Worm (Caenorhabditis elegans) whole organism, young adult: Measurements from ENCODE around the gene rtfo-1.

Experiments used
- C06A6.2 ChIP-seq: fragments of 200-800 bp; sonication (Bioruptor generic); conservative IDR thresholded peaks from 2 replicates; pipeline ENCODE4 v1.3.6; 2022; ENCODE audit warnings: missing genetic modification characterization, missing compliant biosample characterization
- D2030.7 ChIP-seq: fragments of 200-800 bp; sonication (Bioruptor generic); IDR thresholded peaks from 2 replicates; pipeline ENCODE4 v1.3.6; 2022; ENCODE audit warnings: missing genetic modification reagents, missing genetic modification characterization, missing compliant biosample characterization
- F23B12.7 ChIP-seq: sonication (generic microtip); optimal IDR thresholded peaks from 2 replicates; lab custom pipeline; 2017; ENCODE audit warnings: missing genetic modification characterization, mild to moderate bottlenecking, missing compliant biosample characterization, antibody characterized with exemption, moderate library complexity; ENCODE audit not compliant: insufficient read depth
- F33H1.4 ChIP-seq: fragments of 200-800 bp; sonication (Bioruptor generic); IDR thresholded peaks from 2 replicates; pipeline ENCODE4 v1.3.6; 2022; ENCODE audit warnings: missing genetic modification reagents, missing genetic modification characterization, missing compliant biosample characterization
- F49E8.2 ChIP-seq: sonication (generic microtip); optimal IDR thresholded peaks from 3 replicates; lab custom pipeline; 2017; ENCODE audit warnings: missing genetic modification characterization, mild to moderate bottlenecking, missing compliant biosample characterization, antibody characterized with exemption, moderate library complexity; ENCODE audit not compliant: insufficient read depth
- Y53F4B.3 ChIP-seq: fragments of 200-800 bp; sonication (Bioruptor generic); IDR thresholded peaks from 2 replicates; pipeline ENCODE4 v1.3.6; 2022; ENCODE audit warnings: missing genetic modification reagents, missing genetic modification characterization, missing compliant biosample characterization
- Y79H2A.3 ChIP-seq: fragments of 200-800 bp; sonication (Bioruptor generic); conservative IDR thresholded peaks from 2 replicates; pipeline ENCODE4 v1.3.6; 2022; ENCODE audit warnings: missing genetic modification reagents, missing genetic modification characterization, missing compliant biosample characterization
- ZK185.1 ChIP-seq: sonication (generic microtip); optimal IDR thresholded peaks from 2 replicates; lab custom pipeline; 2016; ENCODE audit warnings: mild to moderate bottlenecking, missing genetic modification characterization, missing compliant biosample characterization; ENCODE audit not compliant: poor library complexity, severe bottlenecking
- athp-1 ChIP-seq: sonication (generic microtip); optimal IDR thresholded peaks from 2 replicates; lab custom pipeline; 2017; ENCODE audit warnings: mild to moderate bottlenecking, missing genetic modification characterization, missing compliant biosample characterization
- attf-3 ChIP-seq: fragments of 200-800 bp; sonication (Bioruptor generic); conservative IDR thresholded peaks from 2 replicates; pipeline ENCODE4 v1.3.6; 2022; ENCODE audit warnings: missing genetic modification reagents, missing genetic modification characterization, missing compliant biosample characterization
- attf-5 ChIP-seq: fragments of 200-800 bp; sonication (Bioruptor generic); optimal IDR thresholded peaks from 2 replicates; lab custom pipeline; 2018; ENCODE audit warnings: mild to moderate bottlenecking, missing genetic modification characterization, missing compliant biosample characterization
- attf-6 ChIP-seq: fragments of 200-800 bp; sonication (Bioruptor generic); IDR thresholded peaks from 2 replicates; pipeline ENCODE4 v1.3.6; 2022; ENCODE audit warnings: missing genetic modification reagents, missing genetic modification characterization, missing compliant biosample characterization
- bed-2 ChIP-seq: fragments of 200-800 bp; sonication (Bioruptor generic); IDR thresholded peaks from 2 replicates; pipeline ENCODE4 v1.3.6; 2022; ENCODE audit warnings: missing genetic modification reagents, missing genetic modification characterization, missing compliant biosample characterization
- cebp-1 ChIP-seq, 2 experiments: fragments of 200-800 bp in 1 of 2; sonication (Bioruptor generic) in 1 of 2; sonication (generic microtip) in 1 of 2; IDR thresholded peaks in 1 of 2; optimal IDR thresholded peaks in 1 of 2; 2 replicates each; pipeline versions ENCODE4 v1.3.6 to Lab custom; 2017 to 2022; ENCODE audit warnings: missing compliant biosample characterization in 2 of 2, missing genetic modification characterization in 2 of 2, mild to moderate bottlenecking in 1 of 2, missing genetic modification reagents in 1 of 2, moderate library complexity in 1 of 2
- ceh-100 ChIP-seq: fragments of 200-800 bp; sonication (Bioruptor generic); IDR thresholded peaks from 2 replicates; pipeline ENCODE4 v1.3.6; 2022; ENCODE audit warnings: missing genetic modification reagents, missing genetic modification characterization, missing compliant biosample characterization
- ceh-27 ChIP-seq: fragments of 200-800 bp; sonication (Bioruptor generic); optimal IDR thresholded peaks from 2 replicates; lab custom pipeline; 2018; ENCODE audit warnings: mild to moderate bottlenecking, missing genetic modification characterization, moderate library complexity, missing compliant biosample characterization
- ceh-40 ChIP-seq: fragments of 200-800 bp; sonication (Bioruptor generic); IDR thresholded peaks from 2 replicates; pipeline ENCODE4 v1.3.6; 2022; ENCODE audit warnings: missing genetic modification characterization, missing compliant biosample characterization
- die-1 ChIP-seq: sonication (generic microtip); optimal IDR thresholded peaks from 2 replicates; lab custom pipeline; 2016; ENCODE audit warnings: missing genotype, mild to moderate bottlenecking, missing genetic modification characterization, missing compliant biosample characterization
- dox-1 ChIP-seq: fragments of 200-800 bp; sonication (Bioruptor generic); IDR thresholded peaks from 2 replicates; pipeline ENCODE4 v1.3.6; 2022; ENCODE audit warnings: missing genetic modification reagents, missing genetic modification characterization, missing compliant biosample characterization
- efl-1 ChIP-seq: fragments of 150-350 bp; optimal IDR thresholded peaks from 2 replicates; lab custom pipeline; 2014; ENCODE audit warnings: missing biosample characterization, missing genetic modification reagents, missing genetic modification characterization
- ekl-4 ChIP-seq: fragments of 200-800 bp; sonication (Bioruptor generic); IDR thresholded peaks from 2 replicates; pipeline ENCODE4 v1.3.6; 2022; ENCODE audit warnings: missing genetic modification reagents, missing genetic modification characterization, missing compliant biosample characterization
- him-1 ChIP-seq: sonication (generic microtip); optimal IDR thresholded peaks from 2 replicates; lab custom pipeline; 2016; ENCODE audit warnings: missing genotype, missing genetic modification reagents, missing genetic modification characterization, missing compliant biosample characterization
- hmg-1.2 ChIP-seq: fragments of 200-800 bp; sonication (Bioruptor generic); IDR thresholded peaks from 2 replicates; pipeline ENCODE4 v1.3.6; 2022; ENCODE audit warnings: missing genetic modification reagents, missing genetic modification characterization, missing compliant biosample characterization
- hrde-1 ChIP-seq: sonication (generic microtip); optimal IDR thresholded peaks from 2 replicates; lab custom pipeline; 2016; ENCODE audit warnings: missing genetic modification characterization, mild to moderate bottlenecking, missing compliant biosample characterization, moderate library complexity, missing genotype, missing genetic modification reagents, borderline replicate concordance
- lin-26 ChIP-seq: fragments of 200-800 bp; sonication (Bioruptor generic); IDR thresholded peaks from 2 replicates; pipeline ENCODE4 v1.3.6; 2022; ENCODE audit warnings: missing genetic modification reagents, missing genetic modification characterization, missing compliant biosample characterization
- lin-35 ChIP-seq, 3 experiments: fragments of 150-350 bp in 2 of 3; sonication (generic microtip) in 1 of 3; optimal IDR thresholded peaks; 2 replicates each; lab custom pipeline; 2014 to 2018; ENCODE audit warnings: missing biosample characterization in 3 of 3, missing genetic modification characterization in 3 of 3, missing genetic modification reagents in 3 of 3
- lin-54 ChIP-seq: fragments of 200-800 bp; sonication (Bioruptor generic); optimal IDR thresholded peaks from 2 replicates; lab custom pipeline; 2018; ENCODE audit warnings: mild to moderate bottlenecking, missing genetic modification characterization, missing compliant biosample characterization
- lsl-1 ChIP-seq: fragments of 200-800 bp; sonication (Bioruptor generic); optimal IDR thresholded peaks from 2 replicates; lab custom pipeline; 2018; ENCODE audit warnings: mild to moderate bottlenecking, missing genetic modification characterization, moderate library complexity, missing compliant biosample characterization
- madf-8 ChIP-seq: fragments of 200-800 bp; sonication (Bioruptor generic); conservative IDR thresholded peaks from 2 replicates; pipeline ENCODE4 v1.3.6; 2022; ENCODE audit warnings: missing genetic modification reagents, missing genetic modification characterization, missing compliant biosample characterization
- mcd-1 ChIP-seq: fragments of 200-800 bp; sonication (Bioruptor generic); IDR thresholded peaks from 2 replicates; pipeline ENCODE4 v1.3.6; 2022; ENCODE audit warnings: missing genetic modification reagents, missing genetic modification characterization, missing compliant biosample characterization
- nfya-2 ChIP-seq: fragments of 200-800 bp; sonication (Bioruptor generic); IDR thresholded peaks from 2 replicates; pipeline ENCODE4 v1.3.6; 2022; ENCODE audit warnings: missing genetic modification reagents, missing genetic modification characterization, missing compliant biosample characterization
- nfyb-1 ChIP-seq: fragments of 200-800 bp; sonication (Bioruptor generic); IDR thresholded peaks from 2 replicates; pipeline ENCODE4 v1.3.6; 2022; ENCODE audit warnings: missing genetic modification reagents, missing genetic modification characterization, missing compliant biosample characterization
- nhr-80 ChIP-seq: sonication (generic microtip); optimal IDR thresholded peaks from 2 replicates; lab custom pipeline; 2016; ENCODE audit warnings: missing genetic modification characterization, missing compliant biosample characterization
- pbrm-1 ChIP-seq: fragments of 200-800 bp; sonication (Bioruptor generic); IDR thresholded peaks from 2 replicates; pipeline ENCODE4 v1.3.6; 2022; ENCODE audit warnings: missing genetic modification reagents, missing genetic modification characterization, missing compliant biosample characterization
- rcor-1 ChIP-seq: fragments of 200-800 bp; sonication (Bioruptor generic); IDR thresholded peaks from 2 replicates; pipeline ENCODE4 v1.3.6; 2022; ENCODE audit warnings: missing genetic modification reagents, missing genetic modification characterization, missing compliant biosample characterization
- snpc-1.1 ChIP-seq: sonication (generic microtip); optimal IDR thresholded peaks from 2 replicates; lab custom pipeline; 2017; ENCODE audit warnings: missing genetic modification characterization, mild to moderate bottlenecking, missing compliant biosample characterization, antibody characterized with exemption, moderate library complexity, missing genotype, missing genetic modification reagents; ENCODE audit not compliant: insufficient read depth
- snpc-1.3 ChIP-seq: sonication (generic microtip); optimal IDR thresholded peaks from 2 replicates; lab custom pipeline; 2017; ENCODE audit warnings: missing genetic modification characterization, mild to moderate bottlenecking, missing compliant biosample characterization, antibody characterized with exemption, moderate library complexity, missing genotype, missing genetic modification reagents; ENCODE audit not compliant: insufficient read depth
- somi-1 ChIP-seq: fragments of 200-800 bp; sonication (Bioruptor generic); optimal IDR thresholded peaks from 2 replicates; lab custom pipeline; 2018; ENCODE audit warnings: mild to moderate bottlenecking, missing genetic modification characterization, missing compliant biosample characterization
- tbp1 ChIP-seq: fragments of 200-800 bp; sonication (Bioruptor generic); optimal IDR thresholded peaks from 2 replicates; lab custom pipeline; 2018; ENCODE audit warnings: mild to moderate bottlenecking, missing genetic modification characterization, missing compliant biosample characterization
- tlf-1 ChIP-seq: fragments of 200-800 bp; sonication (Bioruptor generic); optimal IDR thresholded peaks from 2 replicates; lab custom pipeline; 2018; ENCODE audit warnings: mild to moderate bottlenecking, missing genetic modification characterization, missing compliant biosample characterization
- unc-130 ChIP-seq: sonication (generic microtip); optimal IDR thresholded peaks from 2 replicates; lab custom pipeline; 2016; ENCODE audit warnings: missing genetic modification reagents, missing genetic modification characterization, missing compliant biosample characterization
- xnd-1 ChIP-seq: sonication (generic microtip); optimal IDR thresholded peaks from 2 replicates; lab custom pipeline; 2016; ENCODE audit warnings: missing genotype, missing genetic modification reagents, missing genetic modification characterization, missing compliant biosample characterization
- zfh-2 ChIP-seq: fragments of 200-800 bp; sonication (Bioruptor generic); conservative IDR thresholded peaks from 2 replicates; pipeline ENCODE4 v1.3.6; 2022; ENCODE audit warnings: missing genetic modification reagents, missing genetic modification characterization, missing compliant biosample characterization
- ztf-25 ChIP-seq: fragments of 200-800 bp; sonication (Bioruptor generic); IDR thresholded peaks from 2 replicates; pipeline ENCODE4 v1.3.6; 2022; ENCODE audit warnings: missing genetic modification reagents, missing genetic modification characterization, missing compliant biosample characterization
- ztf-28 ChIP-seq: fragments of 200-800 bp; sonication (Bioruptor generic); IDR thresholded peaks from 2 replicates; pipeline ENCODE4 v1.3.6; 2022; ENCODE audit warnings: missing genetic modification reagents, missing genetic modification characterization, missing compliant biosample characterization
- ztf-6 ChIP-seq: fragments of 200-800 bp; sonication (Bioruptor generic); IDR thresholded peaks from 2 replicates; pipeline ENCODE4 v1.3.6; 2022; ENCODE audit warnings: missing genetic modification reagents, missing genetic modification characterization, missing compliant biosample characterization

Gene rtfo-1

DNA sequence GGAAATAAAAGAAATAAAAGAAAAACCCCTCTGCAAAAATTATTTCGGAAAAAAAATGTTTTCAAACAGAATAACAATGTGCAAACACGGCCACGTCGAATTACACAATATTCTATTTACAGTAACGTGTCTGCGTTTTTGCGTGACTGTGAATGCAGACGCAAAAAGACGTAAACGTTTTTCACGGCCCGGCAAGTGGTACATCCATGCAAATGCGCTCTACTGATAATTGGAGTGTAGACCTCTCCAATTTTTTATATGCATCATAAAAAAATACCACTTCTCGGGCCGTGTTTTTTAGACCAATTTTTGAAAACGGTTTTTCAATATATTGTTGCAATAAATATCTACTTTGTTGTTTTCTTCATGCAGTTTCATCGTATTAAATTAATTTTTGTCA, 33.0 kb downstream of the rtfo-1 start, which contains the start of gene nstp-10 (continued):
- TF ChIP-seq him-1 (peak; percentile 60), nfya-2 (GFP tag; lab: Robert Waterston, UW) (no peak), somi-1 (GFP tag; lab: Kevin White, UChicago) (no peak), ekl-4 (GFP tag; lab: Robert Waterston, UW) (peak; percentile 79), ztf-6 (GFP tag; lab: Robert Waterston, UW) (no peak), ceh-100 (GFP tag; lab: Robert Waterston, UW) (peak; percentile 76), Y79H2A.3 (GFP tag; lab: Robert Waterston, UW) (peak; percentile 77; the same call in 1 of the 2 replicates), snpc-1.3 (tag; lab: Kevin White, UChicago) (peak; percentile 94), hmg-1.2 (GFP tag; lab: Robert Waterston, UW) (peak; percentile 69), nhr-80 (no peak), dox-1 (GFP tag; lab: Robert Waterston, UW) (peak; percentile 97), nfyb-1 (GFP tag; lab: Robert Waterston, UW) (peak; percentile 77), attf-6 (GFP tag; lab: Robert Waterston, UW) (peak; percentile 61), athp-1 (tag; lab: Kevin White, UChicago) (peak; percentile 88), lin-26 (GFP tag; lab: Robert Waterston, UW) (peak; percentile 72; the same call in 1 of the 2 replicates), pbrm-1 (GFP tag; lab: Robert Waterston, UW) (peak; percentile 94), efl-1 (GFP tag; lab: Kevin White, UChicago) (peak; percentile 88), ceh-40 (no peak), F23B12.7 (tag; lab: Kevin White, UChicago) (peak; percentile 85), snpc-1.1 (tag; lab: Kevin White, UChicago) (peak; percentile 81), lin-54 (peak; percentile 86), F49E8.2 (peak; percentile 91), F33H1.4 (GFP tag; lab: Robert Waterston, UW) (peak; percentile 74), ztf-28 (GFP tag; lab: Robert Waterston, UW) (peak; percentile 77; the same call in 1 of the 2 replicates), ztf-25 (0 out of 2 replicates have a peak, but pooled peaks have one; percentile 75), cebp-1 (GFP tag; IDR thresholded peaks at IDR 0.05; lab: Robert Waterston, UW) (0 out of 2 replicates have a peak, but pooled peaks have one; percentile 17), cebp-1 (tag; optimal IDR thresholded peaks at IDR 0.05; lab: Kevin White, UChicago) (peak; percentile 48), tlf-1 (peak; percentile 89), hrde-1 (tag; lab: Kevin White, UChicago) (peak; percentile 26), Y53F4B.3 (GFP tag; lab: Robert Waterston, UW) (peak; percentile 83), die-1 (tag; lab: Kevin White, UChicago) (no peak), tbp1 (GFP tag; lab: Kevin White, UChicago) (peak; percentile 72), madf-8 (GFP tag; lab: Robert Waterston, UW) (peak; percentile 91), zfh-2 (GFP tag; lab: Robert Waterston, UW) (no peak), xnd-1 (tag; lab: Kevin White, UChicago) (peak; percentile 91), D2030.7 (GFP tag; lab: Robert Waterston, UW) (peak; percentile 97), lsl-1 (GFP tag; lab: Kevin White, UChicago) (peak; percentile 98), bed-2 (GFP tag; lab: Robert Waterston, UW) (peak; percentile 62; the same call in 1 of the 2 replicates), mcd-1 (GFP tag; lab: Robert Waterston, UW) (peak; percentile 95), attf-3 (0 out of 2 replicates have a peak, but pooled peaks have one; percentile 43), ZK185.1 (tag; lab: Kevin White, UChicago) (peak; percentile 49), unc-130 (GFP tag; lab: Kevin White, UChicago) (peak; percentile 89), C06A6.2 (GFP tag; lab: Robert Waterston, UW) (no peak), attf-5 (GFP tag; lab: Kevin White, UChicago) (peak; percentile 70), rcor-1 (GFP tag; lab: Robert Waterston, UW) (peak; percentile 89), ceh-27 (GFP tag; lab: Kevin White, UChicago) (peak; percentile 85), lin-35 (GFP tag; optimal IDR thresholded peaks at IDR 0.05; lab: Kevin White, UChicago) (peak in 1 of 3 experiments; percentile 8)
